Worm (Caenorhabditis elegans): ENCODE results near the gene fozi-1.

- TF ChIP-seq ama-1 (optimal IDR thresholded peaks at IDR 0.05) (no peak), sea-1 (GFP tag; conservative IDR thresholded peaks at IDR 0.05) (no peak), scrt-1 (GFP tag; IDR thresholded peaks at IDR 0.05) (no peak), tbx-11 (GFP tag; IDR thresholded peaks at IDR 0.05) (no peak), tra-4 (tag; optimal IDR thresholded peaks at IDR 0.05) (no peak), ceh-13 (GFP tag; optimal IDR thresholded peaks at IDR 0.05) (no peak), ets-7 (tag; optimal IDR thresholded peaks at IDR 0.05) (no peak), B0310.2 (tag; optimal IDR thresholded peaks at IDR 0.05) (no peak), flt-1 (GFP tag; IDR thresholded peaks at IDR 0.05) (no peak), tbx-37 (GFP tag; conservative IDR thresholded peaks at IDR 0.05) (no peak), F13C5.2 (tag; optimal IDR thresholded peaks at IDR 0.05) (no peak), aly-1 (tag; optimal IDR thresholded peaks at IDR 0.05) (no peak), pes-1 (GFP tag; IDR thresholded peaks at IDR 0.05) (no peak)
Measured at ce11 chrIII:9237626-9238025, 44.0 kb upstream of the fozi-1 start.

All from whole organism, early embryonic.